Worm (Caenorhabditis elegans): ENCODE data around the gene C50F7.3.

DNA sequence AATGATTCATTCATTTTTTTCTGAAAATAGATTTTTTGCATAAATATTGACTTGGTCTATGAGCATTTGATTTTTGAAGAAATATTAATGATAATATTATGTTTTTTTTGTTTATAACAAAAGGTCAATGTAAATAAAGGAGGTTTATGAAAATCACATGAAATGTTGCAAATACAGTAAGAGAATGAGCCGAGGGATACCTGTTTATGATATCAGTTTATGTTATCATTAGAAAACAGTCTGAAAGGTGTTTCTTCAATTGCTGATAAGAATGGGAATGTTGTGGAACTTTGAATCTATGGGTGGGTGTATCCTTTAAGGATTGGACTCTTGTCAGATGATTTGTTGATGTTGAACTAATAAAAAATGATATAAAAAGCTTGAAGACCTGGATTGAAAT is 2.0 kb downstream of the C50F7.3 start:
- TF ChIP-seq him-1 (tag; optimal IDR thresholded peaks at IDR 0.05) (no peak), dao-5 (tag; optimal IDR thresholded peaks at IDR 0.05) (no peak)
